Worm (Caenorhabditis elegans): ENCODE measurements around the gene idpa-2.

idpa-2 gene

DNA sequence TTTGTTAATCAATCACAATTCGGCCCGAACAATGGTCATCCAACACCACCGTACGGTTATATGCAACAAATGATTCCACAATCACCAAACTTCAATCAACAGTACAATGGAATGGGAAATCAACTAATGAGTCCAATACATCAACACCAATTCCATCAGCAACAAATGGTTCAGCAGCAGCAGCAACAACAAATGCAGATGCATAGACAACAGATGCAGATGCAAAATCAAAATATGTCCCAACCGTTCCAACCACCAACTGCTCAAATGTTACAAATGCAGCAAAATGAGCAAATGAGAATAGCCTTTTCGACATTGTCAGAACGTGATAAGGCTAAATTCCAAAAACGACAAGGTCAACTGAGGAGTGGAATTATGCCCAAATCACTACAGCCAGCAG lies 16.0 kb downstream of the idpa-2 start:
- TF ChIP-seq unc-98 (GFP tag; IDR thresholded peaks at IDR 0.05), result no peak
- no peak for TF ChIP-seq unc-86 (tag; optimal IDR thresholded peaks at IDR 0.05)
- TF ChIP-seq sup-37 (GFP tag; optimal IDR thresholded peaks at IDR 0.05), result no peak
- no peak for TF ChIP-seq ceh-8 (GFP tag; optimal IDR thresholded peaks at IDR 0.05)
- TF ChIP-seq fkh-8 (tag; optimal IDR thresholded peaks at IDR 0.05), result no peak
- TF ChIP-seq ceh-90 (tag; optimal IDR thresholded peaks at IDR 0.05), result no peak
- TF ChIP-seq lir-3 (tag; optimal IDR thresholded peaks at IDR 0.05; ENCODE audit: poor library complexity), result no peak
- TF ChIP-seq hlh-17 (GFP tag; optimal IDR thresholded peaks at IDR 0.05; ENCODE audit: borderline replicate concordance), result no peak
- no peak for TF ChIP-seq nhr-237 (tag; optimal IDR thresholded peaks at IDR 0.05)
- no peak for TF ChIP-seq fkh-4 (tag; optimal IDR thresholded peaks at IDR 0.05; ENCODE audit: borderline replicate concordance)
- no peak for TF ChIP-seq nhr-85 (tag)
- no peak for TF ChIP-seq irx-1 (tag; optimal IDR thresholded peaks at IDR 0.05)
- TF ChIP-seq ceh-82 (tag; optimal IDR thresholded peaks at IDR 0.05), result no peak
- TF ChIP-seq F16B12.6 (tag; optimal IDR thresholded peaks at IDR 0.05), result no peak
- TF ChIP-seq ceh-88 (GFP tag; IDR thresholded peaks at IDR 0.05), result no peak
- TF ChIP-seq jun-1 (tag; optimal IDR thresholded peaks at IDR 0.05), result no peak
- no peak for TF ChIP-seq ama-1 (optimal IDR thresholded peaks at IDR 0.05)
- no peak for TF ChIP-seq nhr-90 (tag; optimal IDR thresholded peaks at IDR 0.05; ENCODE audit: poor library complexity)
- TF ChIP-seq lin-15B (tag; optimal IDR thresholded peaks at IDR 0.05), result no peak

- TF ChIP-seq tbx-2 (tag; optimal IDR thresholded peaks at IDR 0.05), result no peak
- no peak for TF ChIP-seq nhr-84 (tag; optimal IDR thresholded peaks at IDR 0.05)
- TF ChIP-seq nhr-90 (tag; optimal IDR thresholded peaks at IDR 0.05; ENCODE audit: poor library complexity), result no peak
- no peak for TF ChIP-seq nhr-20 (tag; optimal IDR thresholded peaks at IDR 0.05)
- no peak for TF ChIP-seq efl-1 (optimal IDR thresholded peaks at IDR 0.05)
- TF ChIP-seq efl-1 (GFP tag; optimal IDR thresholded peaks at IDR 0.05 in 1 of 2), result no peak
- no peak for TF ChIP-seq hpl-2 (GFP tag; optimal IDR thresholded peaks at IDR 0.05)
Observed at ce11 chrII:8770675-8771074, 21.9 kb downstream of the idpa-2 start, which contains the start of gene let-19. let-19 (plus strand) TSS chrII:8770975.

DNA sequence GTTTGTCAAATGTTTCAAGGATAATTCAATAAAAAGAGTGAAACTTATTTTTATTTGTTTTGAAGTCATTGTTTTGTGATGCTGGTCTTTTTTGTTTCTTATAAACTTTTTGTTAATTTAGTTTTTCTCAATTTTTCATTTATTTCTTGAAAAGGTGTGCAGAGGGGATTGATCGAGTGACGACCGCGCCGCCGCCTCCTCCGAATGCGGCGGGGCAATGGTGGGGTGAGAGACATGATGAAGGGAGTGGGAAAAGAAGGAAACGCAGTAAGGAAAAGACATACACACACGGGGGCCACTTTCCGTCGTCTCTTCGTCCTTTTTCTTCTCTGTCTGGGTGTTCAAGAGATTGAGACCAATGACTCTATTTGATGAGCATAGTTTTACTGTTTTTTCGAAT lies 23.2 kb downstream of the idpa-2 start:
- no peak for TF ChIP-seq C16A3.4 (tag; optimal IDR thresholded peaks at IDR 0.05)
- peak; percentile 18 for TF ChIP-seq blmp-1 (tag; optimal IDR thresholded peaks at IDR 0.05)
- no peak for TF ChIP-seq efl-3 (GFP tag; optimal IDR thresholded peaks at IDR 0.05)
- no peak for TF ChIP-seq ceh-88 (GFP tag; IDR thresholded peaks at IDR 0.05)
- TF ChIP-seq mep-1 (tag; optimal IDR thresholded peaks at IDR 0.05), result peak; percentile 36
- TF ChIP-seq swsn-7 (tag; optimal IDR thresholded peaks at IDR 0.05), result no peak
- no peak for TF ChIP-seq mef-2 (tag; optimal IDR thresholded peaks at IDR 0.05)
- TF ChIP-seq vab-15 (tag; optimal IDR thresholded peaks at IDR 0.05), result no peak
- TF ChIP-seq jun-1 (tag; optimal IDR thresholded peaks at IDR 0.05), result no peak
- peak; percentile 11 for TF ChIP-seq rnt-1 (tag; optimal IDR thresholded peaks at IDR 0.05)
- no peak for TF ChIP-seq xbp-1 (tag; optimal IDR thresholded peaks at IDR 0.05)
- TF ChIP-seq nhr-76 (tag; optimal IDR thresholded peaks at IDR 0.05), result no peak
- no peak for TF ChIP-seq tbx-2 (tag; optimal IDR thresholded peaks at IDR 0.05)
- no peak for TF ChIP-seq ama-1 (optimal IDR thresholded peaks at IDR 0.05)
- no peak for TF ChIP-seq nhr-11 (tag; optimal IDR thresholded peaks at IDR 0.05)
- TF ChIP-seq nhr-19 (GFP tag; conservative IDR thresholded peaks at IDR 0.05), result no peak
- no peak for TF ChIP-seq nhr-77 (tag; optimal IDR thresholded peaks at IDR 0.05)
- TF ChIP-seq efl-1 (optimal IDR thresholded peaks at IDR 0.05), result peak in 1 of 2 experiments; percentile 15
- TF ChIP-seq efl-1 (GFP tag; optimal IDR thresholded peaks at IDR 0.05 in 1 of 2), result peak in 1 of 2 experiments; percentile 57
- peak in 1 of 2 experiments; percentile 36 for TF ChIP-seq lsy-2 (tag; optimal IDR thresholded peaks at IDR 0.05)
- no peak for TF ChIP-seq nhr-90 (tag; optimal IDR thresholded peaks at IDR 0.05; ENCODE audit: poor library complexity)
- no peak for TF ChIP-seq nhr-237 (tag; optimal IDR thresholded peaks at IDR 0.05)
- TF ChIP-seq grh-1 (GFP tag; IDR thresholded peaks at IDR 0.05), result no peak
- no peak for TF ChIP-seq ceh-8 (GFP tag; optimal IDR thresholded peaks at IDR 0.05)
- TF ChIP-seq fos-1 (tag; optimal IDR thresholded peaks at IDR 0.05), result no peak
- no peak for TF ChIP-seq fkh-10 (GFP tag; optimal IDR thresholded peaks at IDR 0.05)
- TF ChIP-seq unc-86 (tag; optimal IDR thresholded peaks at IDR 0.05), result no peak
- no peak for TF ChIP-seq nhr-71 (tag; optimal IDR thresholded peaks at IDR 0.05)
- TF ChIP-seq ztf-11 (tag; optimal IDR thresholded peaks at IDR 0.05), result no peak
- no peak for TF ChIP-seq Y116A8C.19 (tag; optimal IDR thresholded peaks at IDR 0.05; ENCODE audit: borderline replicate concordance)
- TF ChIP-seq ceh-63 (GFP tag; optimal IDR thresholded peaks at IDR 0.05), result no peak
- peak in 1 of 3 experiments; percentile 7 for TF ChIP-seq ceh-82 (tag; optimal IDR thresholded peaks at IDR 0.05)
- no peak for TF ChIP-seq hpl-2 (GFP tag; optimal IDR thresholded peaks at IDR 0.05)
- TF ChIP-seq lin-13 (GFP tag; optimal IDR thresholded peaks at IDR 0.05), result no peak
- no peak for TF ChIP-seq elt-3 (tag; optimal IDR thresholded peaks at IDR 0.05)
- TF ChIP-seq sup-37 (GFP tag; optimal IDR thresholded peaks at IDR 0.05), result no peak
- TF ChIP-seq nhr-28 (tag; optimal IDR thresholded peaks at IDR 0.05), result no peak
